Fruit fly (Drosophila melanogaster): ENCODE data around the gene CG11417.

CG11417 gene

DNA sequence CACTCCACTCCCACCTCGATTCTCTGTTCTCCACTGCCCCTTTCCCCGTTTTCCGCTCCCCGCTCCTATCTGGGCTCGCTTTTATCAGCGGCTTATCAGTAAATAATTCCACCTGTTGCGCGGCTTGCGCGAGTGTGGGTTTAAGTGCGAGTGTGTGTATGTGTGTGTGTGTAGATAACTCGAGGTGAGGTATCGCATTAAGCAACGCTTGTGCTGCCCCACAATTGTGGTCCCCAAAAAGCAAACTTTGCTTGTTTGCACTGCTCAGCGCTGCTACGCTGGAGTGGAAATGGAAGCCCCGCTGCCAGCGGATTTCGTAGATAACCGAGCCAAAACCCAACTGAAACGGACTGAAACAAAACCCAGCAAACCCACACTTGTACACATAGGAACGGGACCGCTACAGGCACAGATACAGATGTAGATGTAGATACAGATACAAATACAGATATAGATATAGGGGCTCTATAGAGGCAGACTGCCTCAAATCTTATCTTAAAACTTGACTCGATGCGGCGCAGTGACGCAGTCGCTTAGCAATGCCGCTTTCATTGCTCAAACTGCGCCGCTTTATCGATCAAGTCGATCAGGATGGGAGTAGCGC is 33.4 kb downstream of the CG11417 start:
- no peak for TF ChIP-seq psq (optimal IDR thresholded peaks at IDR 0.05)
- TF ChIP-seq CG8478 (optimal IDR thresholded peaks at IDR 0.05) = no peak
- no peak for TF ChIP-seq usp (GFP tag; optimal IDR thresholded peaks at IDR 0.05)
- TF ChIP-seq pan (optimal IDR thresholded peaks at IDR 0.05) = no peak
- no peak for TF ChIP-seq EcR (GFP tag; optimal IDR thresholded peaks at IDR 0.05)
- no peak for TF ChIP-seq Dll (optimal IDR thresholded peaks at IDR 0.05)

DNA sequence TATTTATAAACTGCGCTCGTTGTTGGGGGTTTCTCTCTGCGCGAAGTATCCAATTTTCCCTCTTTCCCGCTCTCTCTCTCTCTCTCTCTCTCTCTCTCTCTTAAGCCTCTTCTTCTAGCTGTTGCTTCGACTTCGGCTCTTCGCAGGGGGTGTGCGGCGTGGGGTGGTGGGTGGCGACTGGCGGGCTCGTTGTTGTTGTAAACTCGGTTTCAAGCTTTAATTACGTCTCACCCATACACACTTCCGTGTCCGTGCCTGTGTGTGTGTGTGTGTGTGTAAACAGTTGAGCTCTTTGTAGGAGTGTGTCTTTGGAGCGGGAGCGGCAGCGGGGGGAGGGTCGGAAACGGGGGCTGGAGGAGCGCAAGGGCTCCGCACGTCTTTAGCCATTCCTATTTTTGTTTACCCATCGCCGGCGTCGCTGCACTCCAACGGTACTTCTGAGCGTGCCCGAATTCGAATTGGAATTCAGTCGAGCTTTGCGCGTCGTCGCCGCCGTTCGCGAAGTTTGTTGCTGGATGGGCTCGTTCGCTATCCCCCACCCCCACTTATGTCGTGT is 34.4 kb downstream of the CG11417 start:
- TF ChIP-seq Dll (optimal IDR thresholded peaks at IDR 0.05) = peak; percentile 90
- no peak for TF ChIP-seq pan (optimal IDR thresholded peaks at IDR 0.05)

DNA sequence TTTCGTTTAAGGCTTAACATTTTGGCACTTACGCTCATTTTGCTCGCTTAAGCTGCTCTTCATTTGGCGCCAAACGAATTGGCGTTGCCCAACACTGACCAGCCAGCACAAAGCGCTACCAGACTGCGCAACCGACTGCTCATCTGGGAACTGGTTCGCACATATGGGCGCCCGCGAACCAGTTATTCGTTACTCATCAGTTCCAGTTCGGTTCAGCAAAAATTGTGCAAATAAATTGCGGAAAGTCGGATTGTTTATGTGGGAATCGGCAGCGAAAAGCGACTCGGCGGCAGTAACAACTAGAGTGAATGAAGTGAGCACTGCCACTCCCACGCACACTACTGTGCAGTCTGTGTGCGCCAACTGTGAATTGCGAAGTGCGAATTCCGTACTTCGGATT is 39.1 kb downstream of the CG11417 start, which contains the start of gene Rilpl:
Rilpl (plus strand) TSS at position 180 of the 400 bp plus-strand sequence.
- TF ChIP-seq psq (optimal IDR thresholded peaks at IDR 0.05) (no peak), Dll (optimal IDR thresholded peaks at IDR 0.05) (no peak)

DNA sequence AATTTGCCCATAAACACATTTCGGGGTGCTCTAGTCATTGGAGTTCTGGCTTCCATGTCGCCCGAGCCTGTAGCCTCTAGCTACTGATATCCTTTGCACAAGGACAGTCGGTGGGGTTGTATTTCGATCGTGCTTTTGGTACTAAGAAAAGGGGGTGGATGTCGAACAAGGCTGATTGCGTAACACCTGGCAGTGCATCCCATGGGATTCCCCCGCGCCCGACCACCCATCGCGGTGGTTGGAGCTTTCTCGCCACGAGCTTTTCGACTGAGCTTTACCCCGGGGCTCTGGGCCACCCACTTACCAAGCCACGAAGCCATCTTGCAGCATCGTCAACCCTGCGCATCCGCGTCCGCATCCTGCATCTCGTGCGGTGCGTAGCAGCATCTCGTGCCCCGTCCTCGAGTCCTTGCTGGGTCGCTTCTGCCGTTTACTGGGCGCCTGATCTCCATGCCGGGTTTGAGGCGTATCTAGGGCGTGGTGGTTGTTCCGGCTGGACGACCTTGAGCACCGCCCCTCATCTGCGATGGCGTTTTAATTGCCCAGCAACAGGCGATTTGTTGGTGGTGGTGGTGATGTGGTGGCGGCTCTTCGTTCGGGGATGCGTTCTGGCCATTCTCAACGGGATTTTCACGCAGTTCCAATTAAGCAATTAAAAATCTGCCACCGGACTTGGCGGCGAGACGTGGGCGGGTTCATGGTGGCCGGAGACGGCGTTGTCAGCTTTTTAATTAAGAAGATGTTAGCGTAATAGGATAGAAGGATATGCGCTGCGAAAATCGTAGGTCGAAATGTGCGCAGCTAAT is 44.0 kb downstream of the CG11417 start:
- no peak for TF ChIP-seq psq (optimal IDR thresholded peaks at IDR 0.05)
- no peak for TF ChIP-seq pan (optimal IDR thresholded peaks at IDR 0.05)
- no peak for TF ChIP-seq EcR (GFP tag; optimal IDR thresholded peaks at IDR 0.05)
- TF ChIP-seq Dll (optimal IDR thresholded peaks at IDR 0.05) = no peak
- no peak for TF ChIP-seq usp (GFP tag; optimal IDR thresholded peaks at IDR 0.05)
- no peak for TF ChIP-seq CG8478 (optimal IDR thresholded peaks at IDR 0.05)

DNA sequence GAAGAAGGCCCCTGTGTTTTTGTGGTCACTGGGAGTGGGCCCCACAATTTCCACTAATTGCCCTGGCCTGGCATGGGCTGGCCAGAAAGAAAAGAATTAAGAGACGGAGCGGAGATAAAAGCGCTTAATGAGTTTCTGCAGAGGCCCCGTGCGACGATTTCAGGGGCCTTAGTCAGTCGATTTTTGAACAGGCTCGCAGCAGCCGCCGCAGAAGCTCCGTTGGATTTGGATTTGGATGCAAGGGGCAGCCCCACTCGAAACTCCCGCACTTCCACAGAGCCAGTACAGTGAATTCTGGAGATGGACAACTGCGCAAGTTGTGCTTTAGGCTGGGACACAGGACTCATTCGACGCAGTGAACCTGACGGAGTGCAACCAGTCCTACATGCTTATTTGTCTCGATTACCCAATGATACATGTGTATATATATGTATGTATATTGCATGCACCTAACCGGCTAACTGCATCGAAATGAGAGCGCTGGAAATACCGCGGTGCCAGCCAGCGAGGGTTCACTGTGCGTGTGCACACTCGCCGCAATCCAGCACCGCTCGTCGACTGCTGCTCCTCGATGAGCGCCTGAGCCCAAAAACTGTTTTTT is 44.7 kb downstream of the CG11417 start:
- TF ChIP-seq EcR (GFP tag; optimal IDR thresholded peaks at IDR 0.05) (no peak), psq (optimal IDR thresholded peaks at IDR 0.05) (no peak), Dll (optimal IDR thresholded peaks at IDR 0.05) (no peak), CG8478 (optimal IDR thresholded peaks at IDR 0.05) (no peak)

DNA sequence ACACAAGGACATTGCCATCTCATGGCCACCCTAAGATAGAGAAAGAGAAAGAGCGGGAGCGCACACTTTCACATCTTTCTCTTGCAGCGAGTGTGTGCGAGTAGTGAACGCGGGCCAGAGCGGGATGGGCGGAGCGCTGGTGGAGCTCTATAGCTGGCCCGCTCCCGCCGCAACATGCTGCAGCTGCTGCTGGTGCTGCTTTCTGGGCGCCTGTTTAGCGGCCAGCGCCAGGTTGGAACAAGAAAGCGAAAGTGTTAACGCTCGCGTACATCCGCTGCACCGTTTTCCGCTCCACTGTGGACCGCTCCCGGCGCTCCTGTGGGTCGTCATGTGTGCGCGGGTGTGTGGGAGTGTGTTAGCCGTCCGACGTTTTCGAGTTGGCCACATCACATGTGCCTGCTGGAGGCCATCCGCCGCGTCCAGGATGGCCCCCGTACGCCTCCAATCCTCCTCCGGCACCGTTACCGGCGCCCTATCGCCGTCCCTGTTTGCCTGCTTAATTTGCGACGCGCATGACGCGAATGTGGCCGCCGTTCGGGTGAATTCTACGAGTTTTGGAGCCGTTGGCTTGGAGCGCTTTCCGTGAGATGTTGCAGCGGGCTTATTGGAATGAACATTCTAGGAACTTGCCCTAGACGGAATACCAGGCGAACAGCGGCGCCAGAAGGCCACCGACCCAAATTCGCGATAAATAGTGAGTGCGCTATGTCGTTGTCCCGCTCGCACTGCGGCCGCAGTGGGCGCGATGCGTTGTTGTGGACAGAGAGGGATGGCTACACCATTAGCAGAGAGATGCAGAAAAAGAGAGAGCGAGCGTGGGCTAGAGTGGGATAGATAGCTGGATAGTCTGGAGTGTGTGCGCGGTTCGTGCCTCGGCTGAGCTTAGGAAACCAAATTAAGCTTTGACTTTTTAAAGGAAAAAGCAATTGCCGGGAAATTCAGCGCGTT is 45.5 kb downstream of the CG11417 start:
- TF ChIP-seq usp (GFP tag; optimal IDR thresholded peaks at IDR 0.05) (no peak), EcR (GFP tag; optimal IDR thresholded peaks at IDR 0.05) (no peak), psq (optimal IDR thresholded peaks at IDR 0.05) (no peak), CG8478 (optimal IDR thresholded peaks at IDR 0.05) (peak; percentile 95), Dll (optimal IDR thresholded peaks at IDR 0.05) (peak; percentile 53), pan (optimal IDR thresholded peaks at IDR 0.05) (no peak)

DNA sequence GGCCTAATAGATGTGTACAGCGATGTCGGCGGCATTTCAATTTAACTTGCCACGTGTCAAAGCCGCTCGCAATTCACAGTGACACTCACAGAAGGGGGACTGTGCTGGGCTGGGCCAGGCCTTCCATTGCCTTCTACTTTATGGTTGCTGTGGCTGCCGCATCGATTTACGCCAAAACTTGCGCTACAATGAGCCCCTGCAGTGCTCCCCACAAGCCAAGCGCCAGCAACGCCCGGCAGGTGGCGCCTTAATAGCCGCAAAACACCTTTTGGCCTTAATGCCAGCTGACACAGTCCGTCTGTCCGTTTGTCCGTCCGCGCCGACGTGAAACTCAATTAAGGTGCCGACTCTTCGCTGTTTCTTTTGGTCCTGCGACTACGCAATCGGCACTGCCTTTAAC is 51.2 kb downstream of the CG11417 start:
- no peak for TF ChIP-seq psq (optimal IDR thresholded peaks at IDR 0.05)
- no peak for TF ChIP-seq pan (optimal IDR thresholded peaks at IDR 0.05)
- no peak for TF ChIP-seq Dll (optimal IDR thresholded peaks at IDR 0.05)
- no peak for TF ChIP-seq CG8478 (optimal IDR thresholded peaks at IDR 0.05)

DNA sequence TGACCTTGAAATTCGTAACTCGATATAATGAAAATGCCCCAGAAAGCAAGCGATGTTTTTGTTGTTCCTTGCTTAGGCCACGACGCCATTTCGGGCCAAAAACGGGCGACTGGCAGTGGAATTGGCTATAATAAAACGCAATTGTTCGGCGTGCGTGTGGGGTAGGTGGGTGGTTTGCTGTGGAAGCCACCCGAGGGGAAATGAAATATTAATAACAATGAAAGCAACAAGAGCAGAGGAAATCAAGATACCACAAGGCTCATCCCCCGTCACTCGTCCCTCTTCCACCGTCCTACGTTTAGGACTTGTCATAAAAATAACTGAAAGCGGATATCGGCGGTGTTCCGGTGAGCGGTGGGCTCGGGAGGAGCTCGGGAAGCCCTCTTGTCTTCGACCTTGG is 52.0 kb downstream of the CG11417 start:
- TF ChIP-seq usp (GFP tag; optimal IDR thresholded peaks at IDR 0.05) (no peak), Dll (optimal IDR thresholded peaks at IDR 0.05) (no peak), pan (optimal IDR thresholded peaks at IDR 0.05) (no peak), CG8478 (optimal IDR thresholded peaks at IDR 0.05) (no peak), psq (optimal IDR thresholded peaks at IDR 0.05) (no peak), EcR (GFP tag; optimal IDR thresholded peaks at IDR 0.05) (no peak)
